Worm (Caenorhabditis elegans): ENCODE measurements around the gene tofu-2.

- TF ChIP-seq ztf-11 (tag; optimal IDR thresholded peaks at IDR 0.05) (no peak), ceh-82 (tag; optimal IDR thresholded peaks at IDR 0.05) (no peak), ceh-16 (tag; optimal IDR thresholded peaks at IDR 0.05) (no peak), elt-1 (tag; optimal IDR thresholded peaks at IDR 0.05) (no peak), elt-2 (tag; optimal IDR thresholded peaks at IDR 0.05) (no peak), ama-1 (optimal IDR thresholded peaks at IDR 0.05) (no peak), pqm-1 (tag; optimal IDR thresholded peaks at IDR 0.05) (no peak), nhr-11 (tag; optimal IDR thresholded peaks at IDR 0.05) (no peak), skn-1 (tag; optimal IDR thresholded peaks at IDR 0.05) (no peak), snpc-4 (tag; optimal IDR thresholded peaks at IDR 0.05) (no peak), unc-62 (GFP tag; optimal IDR thresholded peaks at IDR 0.05) (no peak), mdl-1 (tag; optimal IDR thresholded peaks at IDR 0.05) (no peak)
Observed at ce11 chrV:7047512-7047911, 3.5 kb downstream of the tofu-2 start, which contains the start of gene F20A1.8.
